Worm (Caenorhabditis elegans) whole organism, L4/young adult: ENCODE measurements around the gene srr-7.
A peak's percentile ranks its signal among the peaks of the same experiment; 100 is the strongest.
"Not testable (repeated sequence)": the region's sequence is repeated elsewhere in the genome, so short reads cannot be mapped to it uniquely, and the experiment has no call there.

Experiments used
- W03F9.2 ChIP-seq: fragments of 150-350 bp; optimal IDR thresholded peaks from 2 replicates; lab custom pipeline; 2014; ENCODE audit warnings: missing biosample characterization, missing genetic modification characterization
- dao-5 ChIP-seq: sonication (generic microtip); optimal IDR thresholded peaks from 2 replicates; lab custom pipeline; 2016; ENCODE audit warnings: missing genotype, missing genetic modification characterization, moderate library complexity, missing compliant biosample characterization
- him-1 ChIP-seq: sonication (generic microtip); optimal IDR thresholded peaks from 2 replicates; lab custom pipeline; 2016; ENCODE audit warnings: missing genotype, missing genetic modification reagents, missing genetic modification characterization, missing compliant biosample characterization

The srr-7 gene

DNA sequence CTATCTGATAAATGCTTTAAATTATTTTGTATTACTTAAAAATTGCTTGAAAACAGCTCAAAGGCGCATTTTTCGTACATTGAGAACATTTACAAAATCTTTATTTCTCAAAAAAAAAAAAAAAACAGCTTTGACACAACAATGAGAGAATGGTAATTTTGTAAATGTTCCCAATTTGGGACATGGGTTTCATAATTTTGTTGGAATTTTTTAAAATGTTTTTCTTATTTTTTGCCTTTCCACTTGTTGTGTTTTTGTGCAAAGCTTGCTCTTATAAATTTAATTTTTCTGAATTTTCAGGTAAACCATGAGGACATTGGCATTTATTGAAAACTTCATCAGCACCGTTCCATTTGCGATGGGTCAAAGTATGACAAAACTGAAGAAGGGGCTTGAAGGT, 16.4 kb upstream of the srr-7 start, which contains the start of gene T01G5.7:
TSS of gene T01G5.7 (plus strand) at position 301 of the 400 bp plus-strand sequence.
- no peak for TF ChIP-seq W03F9.2 (tag; lab: Kevin White, UChicago)

DNA sequence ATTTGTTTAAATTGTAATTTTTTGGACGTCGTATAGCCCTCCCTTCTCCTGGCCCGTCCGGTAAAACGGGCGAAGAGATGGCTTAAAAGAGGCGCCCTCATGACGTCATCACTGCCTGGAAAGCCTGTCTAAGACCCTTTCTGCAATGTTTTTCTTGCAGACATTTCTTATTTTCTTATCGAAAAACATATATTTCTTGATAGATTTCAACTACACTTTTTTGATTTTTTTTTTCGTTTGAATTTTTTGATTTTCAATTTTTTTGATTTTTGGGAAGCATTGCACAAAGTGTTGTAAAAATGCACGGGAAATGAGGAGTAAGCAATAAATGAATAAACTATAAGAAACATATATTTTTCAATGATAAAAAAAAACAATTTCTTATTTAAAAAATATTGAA, 14.1 kb upstream of the srr-7 start, which contains the start of gene T01G5.6:
TSS of gene T01G5.6 (minus strand) at position 101 of the 400 bp plus-strand sequence.
- TF ChIP-seq W03F9.2 (tag; lab: Kevin White, UChicago): no peak
- no peak for TF ChIP-seq dao-5 (tag; lab: Kevin White, UChicago)
- no peak for TF ChIP-seq him-1 (tag; lab: Kevin White, UChicago)

- TF ChIP-seq dao-5, W03F9.2, him-1 (tag; lab: Kevin White, UChicago): not testable (repeated sequence)
These were observed 12.1 kb upstream of the srr-7 start, which contains the start of gene T01G5.8 for ce11 chrV:15115968-15116367. Gene T01G5.8 (plus strand): TSS chrV:15116268.

- TF ChIP-seq him-1 (tag; lab: Kevin White, UChicago): no peak
- no peak for TF ChIP-seq W03F9.2 (tag; lab: Kevin White, UChicago)
- no peak for TF ChIP-seq dao-5 (tag; lab: Kevin White, UChicago)
These were observed 8.5 kb upstream of the srr-7 start, which contains the start of gene flor-1 for ce11 chrV:15119517-15119916. Gene flor-1 (minus strand): TSS chrV:15119617.

ce11 chrV:15125162-15125561, 2.9 kb upstream of the srr-7 start, which contains the start of gene ugt-30:
Gene ugt-30 (minus strand): TSS chrV:15125262.
- not testable (repeated sequence) for TF ChIP-seq him-1, W03F9.2, dao-5 (tag; lab: Kevin White, UChicago)

DNA sequence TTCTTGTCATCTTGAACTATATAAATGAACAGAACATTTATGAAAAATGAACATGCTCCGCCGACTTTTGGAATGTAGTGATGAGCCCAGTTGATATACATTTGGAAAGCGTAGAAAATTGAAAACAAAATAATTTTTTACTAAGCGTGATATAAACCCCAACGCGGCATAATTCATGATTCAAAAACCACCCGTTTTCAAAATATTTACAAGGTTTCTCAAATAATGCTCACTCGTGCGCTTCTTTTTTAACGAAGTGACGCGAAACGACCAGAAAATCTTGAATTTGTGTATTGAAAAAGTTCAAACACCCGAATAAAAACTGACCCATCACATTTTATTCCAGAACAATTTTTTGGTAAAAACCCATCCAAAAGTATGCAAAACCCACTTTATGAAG, 642 bp upstream of the srr-7 start, which contains the start of gene srj-27:
TSS of gene srj-27 (minus strand) at position 101 of the 400 bp plus-strand sequence.
- TF ChIP-seq him-1 (tag; lab: Kevin White, UChicago) (no peak), dao-5 (tag; lab: Kevin White, UChicago) (no peak), W03F9.2 (tag; lab: Kevin White, UChicago) (no peak)

- no peak for TF ChIP-seq W03F9.2 (tag; lab: Kevin White, UChicago)
- no peak for TF ChIP-seq him-1 (tag; lab: Kevin White, UChicago)
- TF ChIP-seq dao-5 (tag; lab: Kevin White, UChicago): no peak
These were observed 4.4 kb downstream of the srr-7 start, which contains the start of gene str-171 for ce11 chrV:15132423-15132822. Gene str-171 (minus strand): TSS chrV:15132523.

- TF ChIP-seq W03F9.2 (tag; lab: Kevin White, UChicago) (no peak), him-1 (tag; lab: Kevin White, UChicago) (no peak), dao-5 (tag; lab: Kevin White, UChicago) (no peak)
These were observed 5.8 kb downstream of the srr-7 start for ce11 chrV:15133812-15134211.

DNA sequence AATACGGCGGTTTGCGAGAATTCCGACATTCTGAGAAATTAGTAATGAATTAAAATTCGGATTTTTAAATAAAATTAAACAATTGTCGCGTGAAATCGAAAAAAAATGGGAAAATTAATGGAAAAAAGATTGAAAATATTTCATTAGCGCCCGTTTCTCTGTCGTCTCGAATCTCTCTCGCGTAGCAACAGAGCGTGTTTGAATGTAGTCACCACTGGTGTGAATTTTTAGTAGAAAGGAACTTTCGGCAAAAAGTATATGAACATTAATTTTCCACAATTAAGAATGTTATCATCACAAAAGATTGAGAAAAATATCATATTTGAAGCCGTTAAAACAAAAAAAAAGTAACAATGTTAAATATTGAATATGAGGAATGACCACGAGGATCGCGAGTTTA, 8.7 kb downstream of the srr-7 start, which contains the start of gene aipl-1:
TSS of gene aipl-1 (minus strand) at position 30 of the 400 bp plus-strand sequence.
- TF ChIP-seq W03F9.2 (tag; lab: Kevin White, UChicago) (peak; percentile 65), dao-5 (tag; lab: Kevin White, UChicago) (no peak), him-1 (tag; lab: Kevin White, UChicago) (no peak)

ce11 chrV:15139811-15140210, 11.8 kb downstream of the srr-7 start:
- TF ChIP-seq dao-5 (tag; lab: Kevin White, UChicago): no peak
- no peak for TF ChIP-seq him-1 (tag; lab: Kevin White, UChicago)
- TF ChIP-seq W03F9.2 (tag; lab: Kevin White, UChicago): no peak

- TF ChIP-seq dao-5 (tag; lab: Kevin White, UChicago): no peak
- no peak for TF ChIP-seq him-1 (tag; lab: Kevin White, UChicago)
- TF ChIP-seq W03F9.2 (tag; lab: Kevin White, UChicago): no peak
These were observed 12.2 kb downstream of the srr-7 start, which contains the start of gene K08F9.3 for ce11 chrV:15140247-15140646. Gene K08F9.3 (plus strand): TSS chrV:15140547.

DNA sequence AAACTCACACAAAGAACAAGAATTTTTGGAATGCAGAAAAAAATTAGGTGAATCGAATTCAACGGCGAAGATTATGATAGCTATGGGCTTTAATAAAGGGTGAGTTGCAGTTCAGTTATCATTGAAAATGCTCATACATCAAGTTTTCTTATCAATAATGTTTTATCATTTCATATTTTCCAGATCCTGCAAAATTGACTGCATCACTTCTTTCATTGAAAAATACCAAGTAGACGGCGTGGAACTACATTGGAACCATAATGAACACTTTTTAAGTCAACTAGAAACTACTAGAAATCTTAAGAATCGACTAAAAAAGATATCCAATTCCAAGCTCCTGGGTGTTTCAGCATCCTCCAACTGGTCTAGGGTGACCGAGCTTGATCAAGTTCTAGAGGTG, 15.2 kb downstream of the srr-7 start, which contains the start of gene K08F9.1:
TSS of gene K08F9.1 (minus strand) at position 101 of the 400 bp plus-strand sequence.
- TF ChIP-seq him-1 (tag; lab: Kevin White, UChicago) (no peak), W03F9.2 (tag; lab: Kevin White, UChicago) (no peak), dao-5 (tag; lab: Kevin White, UChicago) (no peak)

ce11 chrV:15143798-15144197, 15.7 kb downstream of the srr-7 start, which contains the start of gene K08F9.4:
Gene K08F9.4 (plus strand): TSS chrV:15144019.
- TF ChIP-seq him-1 (tag; lab: Kevin White, UChicago) (no peak), W03F9.2 (tag; lab: Kevin White, UChicago) (peak; percentile 64), dao-5 (tag; lab: Kevin White, UChicago) (no peak)

ce11 chrV:15147776-15148175, 19.7 kb downstream of the srr-7 start, which contains the start of gene T09F5.20:
Gene T09F5.20 (minus strand): TSS chrV:15147876.
- TF ChIP-seq him-1 (tag; lab: Kevin White, UChicago) (no peak), W03F9.2 (tag; lab: Kevin White, UChicago) (no peak), dao-5 (tag; lab: Kevin White, UChicago) (no peak)
